Worm (Caenorhabditis elegans) whole organism, midembryonic: ENCODE measurements around the gene K01A6.8.

Source experiments
- T22C8.4 ChIP-seq: fragments of 200-800 bp; sonication (Bioruptor generic); IDR thresholded peaks from 2 replicates; pipeline ENCODE4 v1.3.6; 2022; ENCODE audit warnings: missing genetic modification characterization, missing compliant biosample characterization
- flt-1 ChIP-seq: fragments of 200-800 bp; sonication (Bioruptor generic); IDR thresholded peaks from 2 replicates; pipeline ENCODE4 v1.3.6; 2022; ENCODE audit warnings: missing genetic modification characterization, missing compliant biosample characterization
- klf-2 ChIP-seq: fragments of 200-800 bp; sonication (Bioruptor generic); conservative IDR thresholded peaks from 2 replicates; pipeline ENCODE4 v1.3.6; 2022; ENCODE audit warnings: missing genetic modification reagents, missing genetic modification characterization, missing compliant biosample characterization
- med-1 ChIP-seq: sonication (generic microtip); optimal IDR thresholded peaks from 2 replicates; lab custom pipeline; 2017; ENCODE audit warnings: missing genetic modification characterization, mild to moderate bottlenecking, missing compliant biosample characterization, antibody characterized with exemption, missing genetic modification reagents; ENCODE audit not compliant: insufficient read depth
- tab-1 ChIP-seq: fragments of 200-800 bp; sonication (Bioruptor generic); IDR thresholded peaks from 2 replicates; pipeline ENCODE4 v1.3.6; 2022; ENCODE audit warnings: missing genetic modification characterization, missing compliant biosample characterization
- ztf-29 ChIP-seq: fragments of 200-800 bp; sonication (Bioruptor generic); IDR thresholded peaks from 2 replicates; pipeline ENCODE4 v1.3.6; 2022; ENCODE audit warnings: missing genetic modification reagents, missing genetic modification characterization, missing compliant biosample characterization

DNA sequence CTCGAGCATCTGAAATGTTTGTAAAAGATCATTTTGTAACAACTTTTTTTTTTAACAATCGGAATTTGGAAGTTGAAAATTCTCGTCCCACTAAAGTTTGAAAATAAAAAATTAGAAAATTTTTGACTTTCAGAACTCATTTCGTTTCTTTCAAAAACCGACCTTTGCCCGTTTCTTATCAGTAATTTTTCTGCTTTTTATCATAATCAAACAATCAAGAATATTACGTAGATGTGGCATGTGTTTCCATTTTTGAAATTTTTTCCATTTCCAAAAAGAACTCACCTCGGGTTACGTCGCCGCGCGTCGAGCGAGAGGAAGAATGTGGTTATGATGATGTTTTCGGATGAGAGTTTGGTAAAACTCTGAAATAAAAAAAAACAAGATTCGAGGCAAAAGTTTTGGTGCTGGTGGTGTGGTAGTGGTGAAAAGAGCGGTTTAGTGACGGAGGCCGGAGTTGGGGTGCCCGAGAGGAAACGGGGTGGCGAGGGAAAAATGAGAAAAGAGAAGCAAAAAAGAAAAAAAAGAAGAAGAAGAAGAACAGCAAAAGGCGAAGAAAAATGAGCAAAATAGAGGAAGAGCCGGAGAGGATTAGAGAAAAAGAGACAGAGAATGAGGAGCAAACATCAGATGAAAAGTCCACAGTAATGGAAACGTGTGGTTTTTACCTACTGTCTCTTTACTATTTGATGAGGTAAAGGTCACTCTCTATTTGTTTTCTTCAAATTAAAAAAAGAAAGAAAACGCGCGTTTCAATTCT, 23.7 kb upstream of the K01A6.8 start, which contains the start of gene T12A7.2:
- no peak for TF ChIP-seq tab-1 (GFP tag; lab: Robert Waterston, UW)
- no peak for TF ChIP-seq ztf-29 (GFP tag; lab: Robert Waterston, UW)
- TF ChIP-seq med-1 (GFP tag; lab: Kevin White, UChicago) = no peak
- TF ChIP-seq T22C8.4 = no peak
- TF ChIP-seq klf-2 (GFP tag; lab: Robert Waterston, UW) = no peak
- no peak for TF ChIP-seq flt-1 (GFP tag; lab: Robert Waterston, UW)
